Fruit fly (Drosophila melanogaster): Measurements from ENCODE around the gene Fbw5.

dm6 chr2L:6065823-6066222 lies at the start of gene Fbw5, which contains the start of gene CG9147:
- TF ChIP-seq CG4496 (GFP tag; IDR thresholded peaks at IDR 0.05), result peak; percentile 100
- TF ChIP-seq CG9948 (tag; optimal IDR thresholded peaks at IDR 0.05), result peak; percentile 99
- TF ChIP-seq CG8301 (tag; optimal IDR thresholded peaks at IDR 0.05), result peak; percentile 99
- TF ChIP-seq CG34367 (tag; optimal IDR thresholded peaks at IDR 0.05), result peak; percentile 100
- TF ChIP-seq rn (GFP tag; IDR thresholded peaks at IDR 0.05), result peak; percentile 98
- TF ChIP-seq EcR (GFP tag; optimal IDR thresholded peaks at IDR 0.05), result peak; percentile 79
- TF ChIP-seq CG8159 (tag; optimal IDR thresholded peaks at IDR 0.05), result peak; percentile 99
- TF ChIP-seq fd96Ca (GFP tag; IDR thresholded peaks at IDR 0.05), result peak; percentile 98
- peak; percentile 97 for TF ChIP-seq CG13204 (GFP tag; optimal IDR thresholded peaks at IDR 0.05)
- peak; percentile 98 for TF ChIP-seq CG10348 (GFP tag; IDR thresholded peaks at IDR 0.05)
- peak; percentile 99 for TF ChIP-seq CG17806 (tag; optimal IDR thresholded peaks at IDR 0.05)
- no peak for TF ChIP-seq D1 (tag; optimal IDR thresholded peaks at IDR 0.05)

All from whole organism, pupa.